Worm (Caenorhabditis elegans) whole organism, young adult: Measurements from ENCODE around the gene C35A5.6.

Source experiments
- Y53G8AR.9 ChIP-seq: fragments of 200-800 bp; sonication (Bioruptor generic); conservative IDR thresholded peaks from 2 replicates; pipeline ENCODE4 v1.3.6; 2022; ENCODE audit warnings: missing genetic modification reagents, missing genetic modification characterization, missing compliant biosample characterization
- lin-35 ChIP-seq, 3 experiments: fragments of 150-350 bp in 2 of 3; sonication (generic microtip) in 1 of 3; optimal IDR thresholded peaks; 2 replicates each; lab custom pipeline; 2014 to 2018; ENCODE audit warnings: missing biosample characterization in 3 of 3, missing genetic modification characterization in 3 of 3, missing genetic modification reagents in 3 of 3
- ztf-3 ChIP-seq: fragments of 200-800 bp; sonication (Bioruptor generic); optimal IDR thresholded peaks from 2 replicates; lab custom pipeline; 2018; ENCODE audit warnings: mild to moderate bottlenecking, missing genetic modification characterization, missing compliant biosample characterization

DNA sequence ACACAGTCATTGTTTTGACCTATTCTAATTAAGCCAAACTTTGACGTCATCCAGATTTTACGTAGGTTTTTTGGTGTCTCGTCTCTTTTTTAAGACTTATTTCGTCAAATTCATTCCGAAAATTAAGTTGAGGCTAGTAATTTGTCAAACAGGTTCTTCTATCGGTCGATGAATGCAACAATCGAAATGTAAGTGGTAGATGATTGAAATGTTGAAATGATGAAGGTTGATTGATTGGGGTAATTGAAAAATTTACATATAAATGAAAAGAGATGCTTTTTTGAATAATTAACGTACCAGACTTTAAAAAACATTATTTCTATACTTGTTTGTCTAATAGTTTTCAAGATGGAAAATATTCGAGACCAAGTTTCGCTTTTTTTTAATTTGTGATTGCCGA lies 47.4 kb downstream of the C35A5.6 start:
- no peak for TF ChIP-seq Y53G8AR.9 (GFP tag; lab: Robert Waterston, UW)
- no peak for TF ChIP-seq lin-35 (GFP tag; optimal IDR thresholded peaks at IDR 0.05; lab: Kevin White, UChicago)
- TF ChIP-seq ztf-3 (GFP tag; lab: Kevin White, UChicago): no peak
